Fruit fly (Drosophila melanogaster) whole organism, embryonic: ENCODE measurements around the gene CG7656.

Experiments used
- ATbp ChIP-seq: fragments of 200-800 bp; sonication (Bioruptor generic); optimal IDR thresholded peaks from 2 replicates; lab custom pipeline; 2017; ENCODE audit warnings: missing biosample characterization, mild to moderate bottlenecking, missing genetic modification characterization, missing genetic modification reagents
- Atf3 ChIP-seq: fragments of 200-800 bp; sonication (Bioruptor generic); optimal IDR thresholded peaks from 3 replicates; lab custom pipeline; 2016; ENCODE audit warnings: missing biosample characterization, missing genetic modification characterization
- Atf6 ChIP-seq: fragments of 200-800 bp; sonication (Bioruptor generic); IDR thresholded peaks from 2 replicates; pipeline ENCODE4 v1.3.6; 2022; ENCODE audit warnings: missing biosample characterization, missing genetic modification characterization
- CG10147 ChIP-seq: fragments of 200-800 bp; sonication (Bioruptor generic); optimal IDR thresholded peaks from 2 replicates; lab custom pipeline; 2019; ENCODE audit warnings: missing biosample characterization, mild to moderate bottlenecking, missing genetic modification characterization, moderate library complexity
- CG10274 ChIP-seq: fragments of 200-800 bp; sonication (Bioruptor generic); optimal IDR thresholded peaks from 3 replicates; lab custom pipeline; 2017; ENCODE audit warnings: missing biosample characterization, mild to moderate bottlenecking, missing genetic modification characterization
- CG10959 ChIP-seq: fragments of 200-800 bp; sonication (Bioruptor generic); IDR thresholded peaks from 2 replicates; pipeline ENCODE4 v1.3.6; 2022; ENCODE audit warnings: missing biosample characterization, missing genetic modification characterization
- CG11456 ChIP-seq: fragments of 200-800 bp; sonication (Bioruptor generic); IDR thresholded peaks from 3 replicates; pipeline ENCODE4 v1.3.6; 2022; ENCODE audit warnings: missing biosample characterization, missing genetic modification characterization
- CG11560 ChIP-seq: fragments of 200-800 bp; sonication (Bioruptor generic); IDR thresholded peaks from 3 replicates; pipeline ENCODE4 v1.3.6; 2022; ENCODE audit warnings: missing biosample characterization, missing genetic modification characterization
- CG1233 ChIP-seq: fragments of 200-800 bp; sonication (Bioruptor generic); optimal IDR thresholded peaks from 4 replicates; lab custom pipeline; 2018; ENCODE audit warnings: missing biosample characterization, mild to moderate bottlenecking, missing genetic modification characterization
- CG14710 ChIP-seq: fragments of 200-800 bp; sonication (Bioruptor generic); optimal IDR thresholded peaks from 3 replicates; lab custom pipeline; 2019; ENCODE audit warnings: missing biosample characterization, mild to moderate bottlenecking, missing genetic modification characterization, moderate library complexity
- CG14965 ChIP-seq: fragments of 200-800 bp; sonication (Bioruptor generic); optimal IDR thresholded peaks from 2 replicates; lab custom pipeline; 2016; ENCODE audit warnings: missing biosample characterization, missing genetic modification characterization, borderline replicate concordance
- CG1529 ChIP-seq: fragments of 200-800 bp; sonication (Bioruptor generic); optimal IDR thresholded peaks from 3 replicates; lab custom pipeline; 2018; ENCODE audit warnings: missing biosample characterization, missing genetic modification characterization
- CG15601 ChIP-seq: fragments of 200-800 bp; sonication (Bioruptor generic); optimal IDR thresholded peaks from 3 replicates; lab custom pipeline; 2019; ENCODE audit warnings: missing biosample characterization, mild to moderate bottlenecking, missing genetic modification characterization, moderate library complexity
- CG17359 ChIP-seq: fragments of 200-800 bp; sonication (Bioruptor generic); optimal IDR thresholded peaks from 3 replicates; lab custom pipeline; 2018; ENCODE audit warnings: missing biosample characterization, mild to moderate bottlenecking, missing genetic modification characterization, moderate library complexity
- CG18619 ChIP-seq: fragments of 200-800 bp; sonication (Bioruptor generic); optimal IDR thresholded peaks from 3 replicates; lab custom pipeline; 2017; ENCODE audit warnings: missing biosample characterization, mild to moderate bottlenecking, missing genetic modification characterization
- CG2712 ChIP-seq: fragments of 200-800 bp; optimal IDR thresholded peaks from 3 replicates; lab custom pipeline; 2019; ENCODE audit warnings: missing biosample characterization, mild to moderate bottlenecking, missing genetic modification characterization, moderate library complexity
- CG31388 ChIP-seq: fragments of 200-800 bp; sonication (Bioruptor generic); optimal IDR thresholded peaks from 2 replicates; lab custom pipeline; 2016; ENCODE audit warnings: missing biosample characterization, missing genetic modification characterization
- CG31441 ChIP-seq: fragments of 200-800 bp; sonication (Bioruptor generic); IDR thresholded peaks from 2 replicates; pipeline ENCODE4 v1.3.6; 2022; ENCODE audit warnings: missing biosample characterization, missing genetic modification characterization
- CG32767 ChIP-seq: fragments of 200-800 bp; sonication (Bioruptor generic); IDR thresholded peaks from 2 replicates; pipeline ENCODE4 v1.3.6; 2022; ENCODE audit warnings: missing biosample characterization, missing genetic modification characterization
- CG34376 ChIP-seq: fragments of 200-800 bp; sonication (Bioruptor generic); optimal IDR thresholded peaks from 2 replicates; lab custom pipeline; 2018; ENCODE audit warnings: missing biosample characterization, mild to moderate bottlenecking, missing genetic modification characterization
- CG4360 ChIP-seq: fragments of 200-800 bp; sonication (Bioruptor generic); IDR thresholded peaks from 2 replicates; pipeline ENCODE4 v1.3.6; 2022; ENCODE audit warnings: missing biosample characterization, missing genetic modification characterization
- CG4617 ChIP-seq: fragments of 200-800 bp; sonication (Bioruptor generic); optimal IDR thresholded peaks from 3 replicates; lab custom pipeline; 2016; ENCODE audit warnings: missing biosample characterization, missing genetic modification characterization, borderline replicate concordance
- CG5245 ChIP-seq: fragments of 200-800 bp; sonication (Bioruptor generic); optimal IDR thresholded peaks from 3 replicates; lab custom pipeline; 2016; ENCODE audit warnings: missing biosample characterization, missing genetic modification characterization
- CG6272 ChIP-seq: fragments of 200-800 bp; sonication (Bioruptor generic); IDR thresholded peaks from 2 replicates; pipeline ENCODE4 v1.3.6; 2022; ENCODE audit warnings: missing biosample characterization, missing genetic modification characterization
- CG6689 ChIP-seq: fragments of 200-800 bp; sonication (Bioruptor generic); IDR thresholded peaks from 2 replicates; pipeline ENCODE4 v1.3.6; 2022; ENCODE audit warnings: missing biosample characterization, missing genetic modification characterization
- CG7271 ChIP-seq: fragments of 200-800 bp; sonication (Bioruptor generic); optimal IDR thresholded peaks from 2 replicates; lab custom pipeline; 2018; ENCODE audit warnings: missing biosample characterization, mild to moderate bottlenecking, missing genetic modification characterization, moderate library complexity
- CG8290 ChIP-seq, 3 experiments: fragments of 200-800 bp; sonication (Bioruptor generic); optimal IDR thresholded peaks; 2 replicates each; lab custom pipeline; 2016 to 2019; ENCODE audit warnings: missing biosample characterization in 3 of 3, missing genetic modification characterization in 3 of 3, mild to moderate bottlenecking in 2 of 3, moderate library complexity in 1 of 3
- Camta ChIP-seq: fragments of 200-800 bp; sonication (Bioruptor generic); optimal IDR thresholded peaks from 2 replicates; lab custom pipeline; 2016; ENCODE audit warnings: missing biosample characterization, missing genetic modification characterization
- Chrac-16 ChIP-seq: fragments of 200-800 bp; sonication (Bioruptor generic); optimal IDR thresholded peaks from 3 replicates; lab custom pipeline; 2016; ENCODE audit warnings: missing biosample characterization, missing genetic modification characterization
- Doc2 ChIP-seq: fragments of 200-800 bp; sonication (Bioruptor generic); IDR thresholded peaks from 2 replicates; pipeline ENCODE4 v1.3.6; 2022; ENCODE audit warnings: missing biosample characterization, missing genetic modification characterization
- Fer2 ChIP-seq: fragments of 200-800 bp; sonication (Bioruptor generic); optimal IDR thresholded peaks from 2 replicates; lab custom pipeline; 2018; ENCODE audit warnings: missing biosample characterization, mild to moderate bottlenecking, missing genetic modification characterization, moderate library complexity
- Hr51 ChIP-seq, 2 experiments: fragments of 200-800 bp; sonication (Bioruptor generic); optimal IDR thresholded peaks; 2 replicates in 1 of 2; 3 replicates in 1 of 2; lab custom pipeline; 2016 to 2018; ENCODE audit warnings: missing biosample characterization in 2 of 2, missing genetic modification characterization in 2 of 2, mild to moderate bottlenecking in 1 of 2, moderate library complexity in 1 of 2
- NC2α ChIP-seq: fragments of 200-800 bp; sonication (Bioruptor generic); optimal IDR thresholded peaks from 2 replicates; lab custom pipeline; 2016; ENCODE audit warnings: missing biosample characterization, missing genetic modification characterization
- NFAT ChIP-seq: fragments of 200-800 bp; sonication (Bioruptor generic); IDR thresholded peaks from 2 replicates; pipeline ENCODE4 v1.3.6; 2022; ENCODE audit warnings: missing biosample characterization, missing genetic modification characterization
- Opbp ChIP-seq: fragments of 200-800 bp; sonication (Bioruptor generic); IDR thresholded peaks from 3 replicates; pipeline ENCODE4 v1.3.6; 2022; ENCODE audit warnings: missing biosample characterization, missing genetic modification characterization; ENCODE audit not compliant: partially characterized antibody
- amos ChIP-seq: fragments of 200-800 bp; sonication (Bioruptor generic); IDR thresholded peaks from 2 replicates; pipeline ENCODE4 v1.3.6; 2022; ENCODE audit warnings: missing biosample characterization, missing genetic modification characterization; ENCODE audit not compliant: partially characterized antibody
- dm ChIP-seq: fragments of 200-800 bp; sonication (Bioruptor generic); optimal IDR thresholded peaks from 3 replicates; lab custom pipeline; 2016; ENCODE audit warnings: missing biosample characterization, missing genetic modification characterization
- fd102C ChIP-seq: fragments of 200-800 bp; sonication (Bioruptor generic); optimal IDR thresholded peaks from 2 replicates; lab custom pipeline; 2018; ENCODE audit warnings: missing biosample characterization, mild to moderate bottlenecking, missing genetic modification characterization, moderate library complexity
- ftz-f1 ChIP-seq: fragments of 200-800 bp; sonication (Bioruptor generic); optimal IDR thresholded peaks from 2 replicates; lab custom pipeline; 2016; ENCODE audit warnings: missing biosample characterization, missing genetic modification characterization
- h ChIP-seq: fragments of >200 bp; optimal IDR thresholded peaks from 2 replicates; lab custom pipeline; 2017
- hth ChIP-seq: fragments of >200 bp; optimal IDR thresholded peaks from 2 replicates; lab custom pipeline; 2017; ENCODE audit warnings: inconsistent platforms
- lbe ChIP-seq: fragments of 200-800 bp; sonication (Bioruptor generic); optimal IDR thresholded peaks from 2 replicates; lab custom pipeline; 2016; ENCODE audit warnings: missing biosample characterization, mild to moderate bottlenecking, missing genetic modification characterization
- lmd ChIP-seq: fragments of 200-800 bp; sonication (Bioruptor generic); IDR thresholded peaks from 2 replicates; pipeline ENCODE4 v1.3.6; 2022; ENCODE audit warnings: missing biosample characterization, missing genetic modification characterization
- maf-S ChIP-seq: fragments of 200-800 bp; sonication (Bioruptor generic); optimal IDR thresholded peaks from 2 replicates; lab custom pipeline; 2016; ENCODE audit warnings: missing biosample characterization, missing genetic modification characterization
- onecut ChIP-seq: fragments of 200-800 bp; sonication (Bioruptor generic); IDR thresholded peaks from 2 replicates; pipeline ENCODE4 v1.3.6; 2022; ENCODE audit warnings: missing biosample characterization, missing genetic modification characterization
- schlank ChIP-seq: fragments of 200-800 bp; sonication (Bioruptor generic); optimal IDR thresholded peaks from 2 replicates; lab custom pipeline; 2018; ENCODE audit warnings: missing biosample characterization, mild to moderate bottlenecking, missing genetic modification characterization
- sd ChIP-seq: fragments of 200-800 bp; sonication (Bioruptor generic); optimal IDR thresholded peaks from 3 replicates; lab custom pipeline; 2018; ENCODE audit warnings: missing biosample characterization, mild to moderate bottlenecking, missing genetic modification characterization, moderate library complexity
- ttk ChIP-seq: fragments of 200-800 bp; sonication (Bioruptor generic); IDR thresholded peaks from 2 replicates; pipeline ENCODE4 v2.1.2; 2022; ENCODE audit warnings: missing biosample characterization, missing genetic modification characterization
- unc-4 ChIP-seq: fragments of 200-800 bp; sonication (Bioruptor generic); IDR thresholded peaks from 2 replicates; pipeline ENCODE4 v1.3.6; 2022; ENCODE audit warnings: missing biosample characterization, missing genetic modification characterization; ENCODE audit not compliant: partially characterized antibody

CG7656 gene

DNA sequence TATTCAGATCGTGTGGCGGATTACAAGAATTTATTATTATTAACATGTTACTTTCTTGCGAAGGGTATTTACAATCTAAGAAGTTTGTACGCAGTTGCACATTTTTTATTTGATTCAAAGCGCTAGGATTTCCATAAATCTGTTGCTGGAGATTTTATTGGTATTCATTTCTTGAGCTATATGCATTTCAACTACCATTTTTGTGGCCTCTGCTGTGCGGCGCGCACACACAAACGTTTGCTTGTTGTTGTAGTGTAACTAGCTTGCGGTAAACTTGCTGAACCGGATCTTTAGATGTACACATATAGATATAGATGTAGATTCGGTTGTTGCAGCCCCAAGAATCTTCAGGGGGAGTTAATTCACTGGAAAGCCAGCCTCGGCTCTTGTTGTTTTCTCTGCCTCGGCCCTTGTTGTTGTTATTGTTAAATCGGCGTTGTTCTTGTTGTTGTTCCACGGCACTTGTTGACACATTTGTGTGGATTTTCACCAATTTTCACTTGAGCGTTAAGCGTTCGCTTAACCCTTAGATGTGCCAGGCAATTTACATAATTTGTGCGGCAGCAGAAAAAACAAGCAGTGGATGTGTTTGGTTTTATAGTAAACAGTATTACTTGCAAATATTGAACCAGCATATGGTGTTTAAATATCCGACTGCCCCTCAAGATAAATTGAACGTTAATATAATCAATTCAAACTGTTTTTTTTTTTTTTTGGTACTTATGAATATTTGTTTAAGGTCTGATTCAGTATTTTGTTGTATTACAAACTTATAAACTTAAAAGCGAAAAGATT is 3.0 kb upstream of the CG7656 start (continued):
- TF ChIP-seq NFAT (GFP tag; lab: Robert Waterston, UW) (no peak), NC2α (GFP tag; lab: Kevin White, UChicago) (no peak), CG34376 (GFP tag; lab: Kevin White, UChicago) (no peak), lmd (GFP tag; lab: Robert Waterston, UW) (no peak), CG7271 (no peak), Atf6 (GFP tag; lab: Robert Waterston, UW) (peak; percentile 59; the same call in 1 of the 2 replicates), CG10147 (GFP tag; lab: Kevin White, UChicago) (peak; percentile 9), dm (GFP tag; lab: Kevin White, UChicago) (no peak), CG31441 (GFP tag; lab: Robert Waterston, UW) (0 out of 2 replicates have a peak, but pooled peaks have one; percentile 8), CG11456 (no peak), CG4360 (peak; percentile 90), CG6272 (GFP tag; lab: Robert Waterston, UW) (no peak), CG1529 (no peak), CG11560 (tag; lab: Robert Waterston, UW) (no peak), schlank (tag; lab: Kevin White, UChicago) (no peak), CG5245 (GFP tag; lab: Kevin White, UChicago) (no peak), CG8290 (GFP tag; optimal IDR thresholded peaks at IDR 0.05; lab: Kevin White, UChicago) (no peak), CG8290 (tag; optimal IDR thresholded peaks at IDR 0.05; lab: Kevin White, UChicago) (peak in 1 of 2 experiments; percentile 71), CG14965 (GFP tag; lab: Kevin White, UChicago) (no peak), h (lab: Kevin White, UChicago) (no peak), Atf3 (GFP tag; lab: Kevin White, UChicago) (no peak), maf-S (no peak), CG18619 (GFP tag; lab: Kevin White, UChicago) (peak; percentile 1), Camta (GFP tag; lab: Kevin White, UChicago) (no peak), CG14710 (no peak), sd (no peak), CG10274 (GFP tag; lab: Kevin White, UChicago) (no peak), CG15601 (peak; percentile 7), Doc2 (GFP tag; lab: Robert Waterston, UW) (no peak), CG1233 (GFP tag; lab: Kevin White, UChicago) (peak; percentile 8), ttk (GFP tag; lab: Robert Waterston, UW) (no peak), lbe (GFP tag; lab: Kevin White, UChicago) (no peak), Chrac-16 (no peak), CG17359 (tag; lab: Kevin White, UChicago) (peak; percentile 0), CG6689 (GFP tag; lab: Robert Waterston, UW) (peak; percentile 18; the same call in 1 of the 2 replicates), onecut (no peak), amos (GFP tag; lab: Robert Waterston, UW) (no peak), hth (no peak), unc-4 (GFP tag; lab: Robert Waterston, UW) (no peak), fd102C (GFP tag; lab: Kevin White, UChicago) (no peak), Hr51 (GFP tag; optimal IDR thresholded peaks at IDR 0.05; lab: Kevin White, UChicago) (peak in 1 of 2 experiments; percentile 17), CG32767 (no peak), ftz-f1 (GFP tag; lab: Kevin White, UChicago) (no peak), CG10959 (GFP tag; lab: Robert Waterston, UW) (no peak; the same call in 1 of the 2 replicates), CG31388 (no peak), Opbp (no peak), CG2712 (no peak), Fer2 (tag; lab: Kevin White, UChicago) (no peak), CG4617 (no peak), ATbp (GFP tag; lab: Kevin White, UChicago) (peak; percentile 58)
